Fruit fly (Drosophila melanogaster) whole organism, embryonic: ENCODE measurements around the gene dgt2.

ENCODE experiments used
- Bdp1 ChIP-seq: fragments of 200-800 bp; sonication (Bioruptor generic); optimal IDR thresholded peaks from 3 replicates; lab custom pipeline; 2016; ENCODE audit warnings: missing biosample characterization, missing genetic modification characterization
- Blimp-1 ChIP-seq: fragments of 200-800 bp; sonication (Bioruptor generic); optimal IDR thresholded peaks from 3 replicates; lab custom pipeline; 2018; ENCODE audit warnings: missing biosample characterization, missing genetic modification characterization, mild to moderate bottlenecking, moderate library complexity, missing genetic modification reagents
- CG10979 ChIP-seq: fragments of 200-800 bp; sonication (Bioruptor generic); optimal IDR thresholded peaks from 2 replicates; lab custom pipeline; 2018; ENCODE audit warnings: missing biosample characterization, mild to moderate bottlenecking, missing genetic modification characterization, moderate library complexity
- CG13624 ChIP-seq: fragments of 200-800 bp; sonication (Bioruptor generic); optimal IDR thresholded peaks from 2 replicates; lab custom pipeline; 2016; ENCODE audit warnings: missing biosample characterization, missing genetic modification characterization
- CG13775 ChIP-seq: fragments of 200-800 bp; sonication (Bioruptor generic); optimal IDR thresholded peaks from 3 replicates; lab custom pipeline; 2017; ENCODE audit warnings: missing biosample characterization, mild to moderate bottlenecking, missing genetic modification characterization
- CG15011 ChIP-seq: fragments of 200-800 bp; sonication (Bioruptor generic); optimal IDR thresholded peaks from 3 replicates; lab custom pipeline; 2018; ENCODE audit warnings: missing biosample characterization, mild to moderate bottlenecking, missing genetic modification characterization
- CG1529 ChIP-seq: fragments of 200-800 bp; sonication (Bioruptor generic); optimal IDR thresholded peaks from 3 replicates; lab custom pipeline; 2018; ENCODE audit warnings: missing biosample characterization, missing genetic modification characterization
- CG15479 ChIP-seq: fragments of 200-800 bp; sonication (Bioruptor generic); optimal IDR thresholded peaks from 3 replicates; lab custom pipeline; 2019; ENCODE audit warnings: missing biosample characterization, mild to moderate bottlenecking, missing genetic modification characterization, moderate library complexity
- CG1647 ChIP-seq: fragments of 200-800 bp; sonication (Bioruptor generic); optimal IDR thresholded peaks from 3 replicates; lab custom pipeline; 2016; ENCODE audit warnings: missing biosample characterization, missing genetic modification characterization
- CG16813 ChIP-seq: fragments of 200-800 bp; sonication (Bioruptor generic); IDR thresholded peaks from 3 replicates; pipeline ENCODE4 v1.3.6; 2022; ENCODE audit warnings: missing biosample characterization, missing genetic modification characterization; ENCODE audit not compliant: partially characterized antibody
- CG2120 ChIP-seq: fragments of 200-800 bp; sonication (Bioruptor generic); optimal IDR thresholded peaks from 3 replicates; lab custom pipeline; 2016; ENCODE audit warnings: missing biosample characterization, missing genetic modification characterization
- CG30020 ChIP-seq: fragments of 200-800 bp; optimal IDR thresholded peaks from 2 replicates; lab custom pipeline; 2019; ENCODE audit warnings: missing biosample characterization, mild to moderate bottlenecking, missing genetic modification characterization, moderate library complexity
- CG30403 ChIP-seq: fragments of 200-800 bp; sonication (Bioruptor generic); optimal IDR thresholded peaks from 3 replicates; lab custom pipeline; 2016; ENCODE audit warnings: missing biosample characterization, missing genetic modification characterization
- CG3726 ChIP-seq: fragments of 200-800 bp; sonication (Bioruptor generic); IDR thresholded peaks from 3 replicates; pipeline ENCODE4, ENCODE4 v1.3.6; 2022; ENCODE audit warnings: missing biosample characterization, missing genetic modification characterization
- CG3847 ChIP-seq: fragments of 200-800 bp; sonication (Bioruptor generic); IDR thresholded peaks from 2 replicates; pipeline ENCODE4 v1.3.6; 2022; ENCODE audit warnings: missing biosample characterization, missing genetic modification characterization
- CG4360 ChIP-seq: fragments of 200-800 bp; sonication (Bioruptor generic); IDR thresholded peaks from 2 replicates; pipeline ENCODE4 v1.3.6; 2022; ENCODE audit warnings: missing biosample characterization, missing genetic modification characterization
- CG4730 ChIP-seq: fragments of 200-800 bp; sonication (Bioruptor generic); IDR thresholded peaks from 2 replicates; pipeline ENCODE4 v1.3.6; 2022; ENCODE audit warnings: missing biosample characterization, missing genetic modification characterization
- CG6175 ChIP-seq: fragments of 200-800 bp; sonication (Bioruptor generic); IDR thresholded peaks from 3 replicates; pipeline ENCODE4 v1.3.6; 2022; ENCODE audit warnings: missing biosample characterization, missing genetic modification characterization
- CG6272 ChIP-seq: fragments of 200-800 bp; sonication (Bioruptor generic); IDR thresholded peaks from 2 replicates; pipeline ENCODE4 v1.3.6; 2022; ENCODE audit warnings: missing biosample characterization, missing genetic modification characterization
- CG6689 ChIP-seq: fragments of 200-800 bp; sonication (Bioruptor generic); IDR thresholded peaks from 2 replicates; pipeline ENCODE4 v1.3.6; 2022; ENCODE audit warnings: missing biosample characterization, missing genetic modification characterization
- CG7963 ChIP-seq: fragments of 200-800 bp; sonication (Bioruptor generic); IDR thresholded peaks from 3 replicates; pipeline ENCODE4 v1.3.6; 2022; ENCODE audit warnings: missing biosample characterization, missing genetic modification characterization; ENCODE audit not compliant: partially characterized antibody
- CHES-1-like ChIP-seq: fragments of 200-800 bp; sonication (Bioruptor generic); optimal IDR thresholded peaks from 2 replicates; lab custom pipeline; 2016; ENCODE audit warnings: missing biosample characterization, missing genetic modification characterization
- D ChIP-seq, 2 experiments: fragments of 200-800 bp in 1 of 2; fragments of >200 bp in 1 of 2; sonication (Bioruptor generic) in 1 of 2; optimal IDR thresholded peaks; 2 replicates in 1 of 2; 3 replicates in 1 of 2; lab custom pipeline; 2017; ENCODE audit warnings: mild to moderate bottlenecking in 1 of 2, missing biosample characterization in 1 of 2, missing genetic modification characterization in 1 of 2, missing genetic modification reagents in 1 of 2
- Fer2 ChIP-seq: fragments of 200-800 bp; sonication (Bioruptor generic); optimal IDR thresholded peaks from 2 replicates; lab custom pipeline; 2018; ENCODE audit warnings: missing biosample characterization, mild to moderate bottlenecking, missing genetic modification characterization, moderate library complexity
- HLH54F ChIP-seq: fragments of 200-800 bp; sonication (Bioruptor generic); optimal IDR thresholded peaks from 3 replicates; lab custom pipeline; 2016; ENCODE audit warnings: missing biosample characterization, missing genetic modification characterization
- HmgZ ChIP-seq: fragments of 200-800 bp; sonication (Bioruptor generic); optimal IDR thresholded peaks from 2 replicates; lab custom pipeline; 2018; ENCODE audit warnings: missing biosample characterization, mild to moderate bottlenecking, missing genetic modification characterization
- Hmx ChIP-seq: fragments of 200-800 bp; sonication (Bioruptor generic); optimal IDR thresholded peaks from 2 replicates; lab custom pipeline; 2016; ENCODE audit warnings: missing biosample characterization, missing genetic modification characterization
- Lpt ChIP-seq: fragments of >200 bp; optimal IDR thresholded peaks from 2 replicates; lab custom pipeline; 2018; ENCODE audit warnings: missing biosample characterization, missing genetic modification characterization
- Meics ChIP-seq: fragments of 200-800 bp; sonication (Bioruptor generic); optimal IDR thresholded peaks from 2 replicates; lab custom pipeline; 2017; ENCODE audit warnings: missing biosample characterization, mild to moderate bottlenecking, missing genetic modification characterization
- Rfx ChIP-seq: fragments of 200-800 bp; sonication (Bioruptor generic); IDR thresholded peaks from 2 replicates; pipeline ENCODE4 v1.3.6; 2022; ENCODE audit warnings: missing biosample characterization, missing genetic modification characterization
- Trl ChIP-seq, 3 experiments: fragments of >200 bp in 2 of 3; fragments of 200-800 bp in 1 of 3; sonication (Bioruptor generic) in 1 of 3; optimal IDR thresholded peaks; 2 replicates in 1 of 3; 3 replicates in 2 of 3; lab custom pipeline; 2016 to 2017; ENCODE audit warnings: missing biosample characterization in 1 of 3, missing genetic modification characterization in 1 of 3
- Xbp1 ChIP-seq: fragments of 200-800 bp; sonication (Bioruptor generic); optimal IDR thresholded peaks from 3 replicates; lab custom pipeline; 2016; ENCODE audit warnings: missing biosample characterization, mild to moderate bottlenecking, missing genetic modification characterization
- bcd ChIP-seq: fragments of 200-800 bp; sonication (Bioruptor generic); optimal IDR thresholded peaks from 2 replicates; lab custom pipeline; 2017; ENCODE audit warnings: missing biosample characterization, mild to moderate bottlenecking, missing genetic modification characterization
- cas ChIP-seq: fragments of 200-800 bp; sonication (Bioruptor generic); IDR thresholded peaks from 2 replicates; pipeline ENCODE4 v1.3.6; 2022; ENCODE audit warnings: missing biosample characterization, missing genetic modification characterization
- chif ChIP-seq, 2 experiments: fragments of 200-800 bp; sonication (Bioruptor generic); optimal IDR thresholded peaks; 3 replicates each; lab custom pipeline; 2016; ENCODE audit warnings: missing biosample characterization in 2 of 2, missing genetic modification characterization in 2 of 2
- crp ChIP-seq, 2 experiments: fragments of 200-800 bp; sonication (Bioruptor generic); optimal IDR thresholded peaks; 2 replicates in 1 of 2; 3 replicates in 1 of 2; lab custom pipeline; 2017; ENCODE audit warnings: missing biosample characterization in 2 of 2, missing genetic modification characterization in 2 of 2, mild to moderate bottlenecking in 1 of 2, moderate library complexity in 1 of 2
- danr ChIP-seq: fragments of 200-800 bp; sonication (Bioruptor generic); IDR thresholded peaks from 2 replicates; pipeline ENCODE4 v1.3.6; 2022; ENCODE audit warnings: missing biosample characterization, missing genetic modification characterization
- hbn ChIP-seq: fragments of 200-800 bp; sonication (Bioruptor generic); IDR thresholded peaks from 2 replicates; pipeline ENCODE4 v1.3.6; 2022; ENCODE audit warnings: missing biosample characterization, missing genetic modification characterization; ENCODE audit not compliant: partially characterized antibody
- ken ChIP-seq: fragments of 200-800 bp; sonication (Bioruptor generic); IDR thresholded peaks from 3 replicates; pipeline ENCODE4 v1.3.6; 2022; ENCODE audit warnings: missing biosample characterization, missing genetic modification characterization
- knrl ChIP-seq: fragments of 200-800 bp; sonication (Bioruptor generic); IDR thresholded peaks from 3 replicates; pipeline ENCODE4 v1.3.6; 2022; ENCODE audit warnings: missing biosample characterization, missing genetic modification characterization; ENCODE audit not compliant: partially characterized antibody
- lmd ChIP-seq: fragments of 200-800 bp; sonication (Bioruptor generic); IDR thresholded peaks from 2 replicates; pipeline ENCODE4 v1.3.6; 2022; ENCODE audit warnings: missing biosample characterization, missing genetic modification characterization
- lola ChIP-seq, 3 experiments: fragments of >200 bp in 2 of 3; fragments of 200-800 bp in 1 of 3; sonication (Bioruptor generic) in 1 of 3; optimal IDR thresholded peaks; 2 replicates each; lab custom pipeline; 2017 to 2019; ENCODE audit warnings: missing biosample characterization in 3 of 3, missing genetic modification characterization in 3 of 3, mild to moderate bottlenecking in 1 of 3, moderate library complexity in 1 of 3
- lov ChIP-seq, 2 experiments: fragments of 200-800 bp in 1 of 2; fragments of >200 bp in 1 of 2; sonication (Bioruptor generic) in 1 of 2; IDR thresholded peaks in 1 of 2; optimal IDR thresholded peaks in 1 of 2; 2 replicates in 1 of 2; 3 replicates in 1 of 2; pipeline versions ENCODE4 v1.3.6 to Lab custom; 2017 to 2022; ENCODE audit warnings: missing biosample characterization in 1 of 2, missing genetic modification characterization in 1 of 2
- pb ChIP-seq: fragments of 200-800 bp; sonication (Bioruptor generic); optimal IDR thresholded peaks from 3 replicates; lab custom pipeline; 2016; ENCODE audit warnings: missing biosample characterization, missing genetic modification characterization
- pfk ChIP-seq: fragments of 200-800 bp; sonication (Bioruptor generic); optimal IDR thresholded peaks from 2 replicates; lab custom pipeline; 2018; ENCODE audit warnings: missing biosample characterization, mild to moderate bottlenecking, missing genetic modification characterization, moderate library complexity
- row ChIP-seq: fragments of 200-800 bp; sonication (Bioruptor generic); IDR thresholded peaks from 3 replicates; pipeline ENCODE4 v1.3.6; 2022; ENCODE audit warnings: missing biosample characterization, missing genetic modification characterization
- wek ChIP-seq: fragments of 200-800 bp; sonication (Bioruptor generic); optimal IDR thresholded peaks from 3 replicates; lab custom pipeline; 2018; ENCODE audit warnings: missing biosample characterization, mild to moderate bottlenecking, missing genetic modification characterization, moderate library complexity

The dgt2 gene

DNA sequence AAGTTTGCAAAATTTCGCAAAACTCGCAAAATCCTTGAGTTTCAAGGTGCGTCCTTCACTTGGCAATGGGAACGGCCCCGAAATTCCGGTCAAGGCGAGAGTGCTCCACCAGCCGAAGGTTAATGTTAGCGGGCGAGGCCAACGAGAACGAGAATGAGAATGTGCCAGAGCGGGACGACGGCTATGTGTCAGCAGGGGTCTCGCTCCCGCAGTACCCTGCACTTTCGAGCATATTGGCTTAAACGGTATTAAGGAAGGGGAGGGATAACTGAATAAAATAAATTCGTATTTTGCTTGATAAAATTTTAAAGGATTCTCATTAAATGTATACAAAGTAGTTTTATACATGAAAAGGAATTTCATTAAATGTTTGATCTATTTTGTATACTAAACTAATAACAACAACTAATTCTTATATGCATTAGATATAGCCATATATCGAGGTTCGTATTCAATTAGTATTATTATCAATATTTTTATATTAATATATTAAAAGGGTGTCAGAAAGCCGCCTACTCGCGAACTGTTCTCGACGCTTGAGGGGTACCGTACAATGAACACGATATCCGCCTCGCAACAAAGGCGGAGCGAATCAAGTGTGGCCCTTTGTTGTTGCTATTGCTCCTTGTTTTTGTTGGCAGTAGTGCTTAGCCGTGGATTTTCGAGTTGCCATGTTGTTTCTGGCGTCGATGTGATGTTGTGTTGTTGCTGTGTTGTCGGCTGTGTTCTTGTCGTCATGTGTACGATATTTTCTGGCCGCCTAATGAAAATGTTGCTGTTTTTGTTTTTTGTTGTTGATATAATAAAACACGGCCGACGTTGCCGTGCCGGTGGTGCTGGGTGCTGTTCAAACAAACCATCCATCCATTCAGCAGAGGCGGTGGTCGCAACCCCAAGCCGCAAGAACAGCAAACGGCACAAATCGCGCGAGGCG, 16.9 kb downstream of the dgt2 start (continued):
- TF ChIP-seq D (optimal IDR thresholded peaks at IDR 0.05; lab: Kevin White, UChicago) (no peak), D (GFP tag; optimal IDR thresholded peaks at IDR 0.05; lab: Kevin White, UChicago) (peak; percentile 97), CG30403 (peak; percentile 95), CG15011 (GFP tag; lab: Kevin White, UChicago) (peak; percentile 90), CG4730 (GFP tag; lab: Robert Waterston, UW) (no peak), bcd (GFP tag; lab: Kevin White, UChicago) (peak; percentile 97), HLH54F (GFP tag; lab: Kevin White, UChicago) (peak; percentile 46), CG1529 (peak; percentile 86), Lpt (GFP tag; lab: Kevin White, UChicago) (no peak), CG6175 (GFP tag; lab: Robert Waterston, UW) (no peak), CG3726 (GFP tag; lab: Robert Waterston, UW) (no peak), CG7963 (GFP tag; lab: Robert Waterston, UW) (no peak), row (GFP tag; lab: Robert Waterston, UW) (no peak), wek (no peak), CG30020 (tag; lab: Kevin White, UChicago) (peak; percentile 84), CG10979 (peak; percentile 98), CHES-1-like (peak; percentile 32), CG3847 (no peak), CG2120 (GFP tag; lab: Kevin White, UChicago) (peak; percentile 82), Meics (peak; percentile 97), chif (GFP tag; optimal IDR thresholded peaks at IDR 0.05; lab: Kevin White, UChicago) (peak; percentile 65 to 75), CG16813 (no peak), Hmx (no peak), hbn (GFP tag; lab: Robert Waterston, UW) (no peak), CG1647 (GFP tag; lab: Kevin White, UChicago) (peak; percentile 28), Xbp1 (GFP tag; lab: Kevin White, UChicago) (peak; percentile 91), lmd (GFP tag; lab: Robert Waterston, UW) (no peak), CG4360 (no peak), Bdp1 (GFP tag; lab: Kevin White, UChicago) (peak; percentile 39), pfk (GFP tag; lab: Kevin White, UChicago) (no peak), lola (GFP tag; optimal IDR thresholded peaks at IDR 0.05; lab: Kevin White, UChicago) (peak in 1 of 3 experiments; percentile 98), danr (GFP tag; lab: Robert Waterston, UW) (no peak), HmgZ (tag; lab: Kevin White, UChicago) (no peak), knrl (no peak), ken (GFP tag; lab: Robert Waterston, UW) (no peak), CG13775 (GFP tag; lab: Kevin White, UChicago) (peak; percentile 96), cas (GFP tag; lab: Robert Waterston, UW) (no peak), Blimp-1 (GFP tag; lab: Kevin White, UChicago) (peak; percentile 91), crp (GFP tag; optimal IDR thresholded peaks at IDR 0.05; lab: Kevin White, UChicago) (peak in 1 of 2 experiments; percentile 58), Trl (optimal IDR thresholded peaks at IDR 0.05; lab: Kevin White, UChicago) (no peak), Trl (GFP tag; optimal IDR thresholded peaks at IDR 0.05; lab: Kevin White, UChicago) (peak; percentile 59), CG15479 (GFP tag; lab: Kevin White, UChicago) (no peak), pb (GFP tag; lab: Kevin White, UChicago) (peak; percentile 26), Fer2 (tag; lab: Kevin White, UChicago) (peak; percentile 86), CG6272 (GFP tag; lab: Robert Waterston, UW) (peak; percentile 74), CG13624 (peak; percentile 66), CG6689 (GFP tag; lab: Robert Waterston, UW) (no peak), Rfx (GFP tag; lab: Robert Waterston, UW) (no peak), lov (optimal IDR thresholded peaks at IDR 0.05; lab: Kevin White, UChicago) (no peak), lov (GFP tag; IDR thresholded peaks at IDR 0.05; lab: Robert Waterston, UW) (no peak)
